Worm (Caenorhabditis elegans): ENCODE results near the gene uvs-1.

Gene uvs-1

DNA sequence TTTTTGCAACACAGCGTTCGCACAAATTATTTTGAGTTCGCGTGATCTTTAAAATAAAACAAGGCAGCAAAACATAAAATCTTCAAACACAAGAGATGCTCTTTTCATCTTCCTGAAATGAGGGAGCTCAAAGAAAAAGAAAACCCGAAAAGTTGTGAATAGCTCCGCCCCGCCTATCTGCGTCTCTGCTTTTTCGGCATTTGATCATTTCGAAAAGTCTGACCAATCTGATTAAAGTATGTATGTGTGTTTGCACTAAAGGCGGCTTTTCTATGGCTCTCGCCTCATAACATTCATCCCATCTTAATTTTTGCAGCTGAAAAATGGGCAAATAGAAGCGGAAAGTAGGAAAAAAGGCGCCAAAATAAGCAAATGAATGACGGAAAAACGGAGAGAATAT, 15.6 kb upstream of the uvs-1 start:
- TF ChIP-seq bed-3 (GFP tag; optimal IDR thresholded peaks at IDR 0.05) (no peak), ces-1 (GFP tag; optimal IDR thresholded peaks at IDR 0.05) (peak; percentile 68), sem-2 (GFP tag; optimal IDR thresholded peaks at IDR 0.05) (no peak), nhr-237 (tag; optimal IDR thresholded peaks at IDR 0.05) (no peak), ceh-39 (tag; optimal IDR thresholded peaks at IDR 0.05) (no peak), drap-1 (GFP tag; optimal IDR thresholded peaks at IDR 0.05) (no peak)

DNA sequence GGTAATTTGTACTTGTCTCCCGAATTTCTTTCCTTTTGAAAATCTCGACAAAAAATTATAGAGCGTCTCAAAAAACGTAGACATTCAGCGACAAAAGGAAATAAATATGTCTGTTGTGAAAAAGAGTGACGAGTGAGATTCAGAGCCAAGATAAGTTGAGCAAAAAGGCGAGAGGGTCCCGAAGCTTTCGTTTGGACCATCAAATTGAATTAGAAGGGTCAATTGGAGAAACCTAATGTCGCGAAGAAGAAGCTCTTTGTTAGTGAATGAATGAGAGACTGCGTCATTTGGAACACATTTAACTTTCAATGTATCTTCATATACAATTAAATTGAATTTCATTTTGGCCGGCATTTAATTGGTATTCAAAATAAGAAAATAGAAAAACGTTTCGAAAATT, 12.5 kb upstream of the uvs-1 start:
- peak; percentile 97 for TF ChIP-seq ces-1 (GFP tag; optimal IDR thresholded peaks at IDR 0.05)
- no peak for TF ChIP-seq unc-120 (tag; optimal IDR thresholded peaks at IDR 0.05; ENCODE audit: poor library complexity, severe bottlenecking)

DNA sequence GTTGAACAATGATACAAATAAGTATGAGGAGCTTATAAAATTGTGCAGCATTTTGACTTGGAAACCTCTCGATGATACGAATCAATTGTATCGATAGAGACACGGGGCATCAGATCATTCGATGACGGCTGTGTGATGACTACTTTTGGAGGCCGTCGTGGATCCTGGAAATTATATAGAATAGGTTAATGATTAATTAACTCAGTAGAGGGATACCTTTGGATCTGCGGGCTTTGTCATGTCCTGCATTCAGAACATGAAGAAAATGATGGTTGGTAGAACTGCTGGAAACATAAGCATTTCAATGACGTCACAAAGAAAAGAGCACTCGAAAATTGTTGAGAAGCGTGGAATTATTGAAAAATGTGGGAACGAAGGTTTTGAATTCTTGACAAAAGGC, 10.6 kb upstream of the uvs-1 start, which contains the start of gene ZK742.6:
ZK742.6 (minus strand) TSS at position 342 of the 400 bp plus-strand sequence.
- no peak for TF ChIP-seq mep-1 (tag; optimal IDR thresholded peaks at IDR 0.05)
- TF ChIP-seq nhr-237 (tag; optimal IDR thresholded peaks at IDR 0.05) = no peak
- TF ChIP-seq elt-1 (tag; optimal IDR thresholded peaks at IDR 0.05; ENCODE audit: borderline replicate concordance, insufficient read depth) = no peak
- TF ChIP-seq ceh-43 (GFP tag; optimal IDR thresholded peaks at IDR 0.05) = no peak
- TF ChIP-seq ham-2 (GFP tag; optimal IDR thresholded peaks at IDR 0.05) = no peak
- TF ChIP-seq flh-1 (GFP tag; optimal IDR thresholded peaks at IDR 0.05) = no peak
- no peak for TF ChIP-seq mls-2 (tag; optimal IDR thresholded peaks at IDR 0.05)
- no peak for TF ChIP-seq drap-1 (GFP tag; optimal IDR thresholded peaks at IDR 0.05)
- no peak for TF ChIP-seq lin-13 (tag; optimal IDR thresholded peaks at IDR 0.05)
- no peak for TF ChIP-seq pha-4 (tag; optimal IDR thresholded peaks at IDR 0.05)
- TF ChIP-seq bed-3 (GFP tag; optimal IDR thresholded peaks at IDR 0.05) = no peak
- no peak for TF ChIP-seq nhr-76 (tag; optimal IDR thresholded peaks at IDR 0.05)
- no peak for TF ChIP-seq lsy-2 (tag; optimal IDR thresholded peaks at IDR 0.05)
- no peak for TF ChIP-seq ces-1 (GFP tag; optimal IDR thresholded peaks at IDR 0.05)
- no peak for TF ChIP-seq hlh-1 (tag; optimal IDR thresholded peaks at IDR 0.05)
- no peak for TF ChIP-seq blmp-1 (tag; optimal IDR thresholded peaks at IDR 0.05)
- TF ChIP-seq zip-8 (tag; optimal IDR thresholded peaks at IDR 0.05) = no peak
- TF ChIP-seq ceh-39 (tag; optimal IDR thresholded peaks at IDR 0.05) = no peak

DNA sequence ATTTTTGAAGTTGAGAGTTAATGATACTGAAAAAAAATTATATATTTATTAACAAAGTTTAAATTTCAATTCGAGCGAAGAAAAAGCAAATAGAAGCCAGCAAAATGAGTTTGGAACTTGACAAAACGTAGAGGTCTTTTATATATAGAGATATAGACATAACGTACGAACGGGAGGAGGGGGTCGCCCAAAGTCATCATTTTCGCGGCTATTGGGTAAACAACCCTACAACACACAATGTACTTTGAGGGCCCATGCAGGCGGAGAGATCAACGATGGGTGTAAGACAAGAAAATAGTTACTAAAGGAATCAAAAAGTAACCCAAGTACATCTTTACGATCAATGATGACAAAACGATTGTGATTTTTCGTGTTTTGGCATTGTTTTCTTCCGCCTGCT, 7.8 kb upstream of the uvs-1 start, which contains the start of gene ZK742.4:
ZK742.4 (minus strand) TSS at position 35 of the 400 bp plus-strand sequence.
- TF ChIP-seq zip-8 (tag; optimal IDR thresholded peaks at IDR 0.05) (no peak), pha-4 (tag; optimal IDR thresholded peaks at IDR 0.05) (peak; percentile 31)

DNA sequence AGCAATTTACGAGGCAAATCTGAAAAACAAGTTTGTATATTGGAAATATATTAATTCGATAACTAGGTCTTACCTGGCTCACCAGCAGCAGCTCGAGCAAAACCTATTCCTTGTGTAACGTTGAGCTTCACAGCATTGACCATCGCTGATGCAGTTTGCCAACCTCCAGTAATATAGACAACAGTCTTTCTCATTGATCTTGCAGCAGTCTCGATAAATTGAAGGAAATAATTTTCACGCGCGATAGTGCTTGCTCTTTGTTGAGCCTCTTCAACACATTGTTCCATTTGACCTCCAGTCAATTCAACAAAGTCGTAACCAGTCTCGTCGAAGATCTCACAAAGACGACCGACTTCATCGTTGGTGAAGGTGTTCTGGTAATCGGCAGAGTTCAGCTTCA, 6.6 kb upstream of the uvs-1 start:
- TF ChIP-seq ham-2 (GFP tag; optimal IDR thresholded peaks at IDR 0.05) (no peak), sem-2 (GFP tag; optimal IDR thresholded peaks at IDR 0.05) (no peak), pha-4 (tag; optimal IDR thresholded peaks at IDR 0.05) (no peak), zip-8 (tag; optimal IDR thresholded peaks at IDR 0.05) (no peak), unc-62 (GFP tag; optimal IDR thresholded peaks at IDR 0.05) (no peak), ztf-11 (tag; optimal IDR thresholded peaks at IDR 0.05) (no peak), snpc-4 (tag; optimal IDR thresholded peaks at IDR 0.05) (no peak), mep-1 (tag; optimal IDR thresholded peaks at IDR 0.05) (no peak), nhr-76 (tag; optimal IDR thresholded peaks at IDR 0.05) (no peak), lin-13 (tag; optimal IDR thresholded peaks at IDR 0.05) (no peak), tbx-8 (GFP tag; optimal IDR thresholded peaks at IDR 0.05) (no peak), nhr-237 (tag; optimal IDR thresholded peaks at IDR 0.05) (no peak), sptf-1 (tag; optimal IDR thresholded peaks at IDR 0.05) (no peak), unc-39 (tag; optimal IDR thresholded peaks at IDR 0.05) (no peak), nhr-28 (tag; optimal IDR thresholded peaks at IDR 0.05) (no peak), M03D4.4 (tag; optimal IDR thresholded peaks at IDR 0.05) (no peak), ces-1 (GFP tag; optimal IDR thresholded peaks at IDR 0.05) (no peak), mab-5 (tag; optimal IDR thresholded peaks at IDR 0.05) (no peak)
